Worm (Caenorhabditis elegans) whole organism, young adult: ENCODE results near the gene pab-2.
A peak's percentile ranks its signal among the peaks of the same experiment; 100 is the strongest.

Experiments
- C06A6.2 ChIP-seq: fragments of 200-800 bp; sonication (Bioruptor generic); conservative IDR thresholded peaks from 2 replicates; pipeline ENCODE4 v1.3.6; 2022; ENCODE audit warnings: missing genetic modification characterization, missing compliant biosample characterization
- F10E7.11 ChIP-seq: sonication (generic microtip); optimal IDR thresholded peaks from 2 replicates; lab custom pipeline; 2017; ENCODE audit warnings: mild to moderate bottlenecking, missing genetic modification characterization, moderate library complexity, missing compliant biosample characterization
- F49E8.2 ChIP-seq: sonication (generic microtip); optimal IDR thresholded peaks from 3 replicates; lab custom pipeline; 2017; ENCODE audit warnings: missing genetic modification characterization, mild to moderate bottlenecking, missing compliant biosample characterization, antibody characterized with exemption, moderate library complexity; ENCODE audit not compliant: insufficient read depth
- F52B5.7 ChIP-seq: sonication (generic microtip); optimal IDR thresholded peaks from 2 replicates; lab custom pipeline; 2016; ENCODE audit warnings: mild to moderate bottlenecking, missing genetic modification characterization, missing compliant biosample characterization
- F55B11.4 ChIP-seq: sonication (generic microtip); optimal IDR thresholded peaks from 2 replicates; lab custom pipeline; 2016; ENCODE audit warnings: missing compliant biosample characterization, missing genetic modification characterization, borderline replicate concordance; ENCODE audit not compliant: insufficient read depth
- F57A8.1 ChIP-seq: fragments of 200-800 bp; sonication (Bioruptor generic); optimal IDR thresholded peaks from 2 replicates; lab custom pipeline; 2018; ENCODE audit warnings: mild to moderate bottlenecking, missing genetic modification characterization, moderate library complexity, missing compliant biosample characterization
- K11D2.4 ChIP-seq: fragments of 200-800 bp; sonication (Bioruptor generic); IDR thresholded peaks from 2 replicates; pipeline ENCODE4 v1.3.6; 2022; ENCODE audit warnings: missing genetic modification reagents, missing genetic modification characterization, missing compliant biosample characterization
- T26A5.8 ChIP-seq: sonication (generic microtip); optimal IDR thresholded peaks from 2 replicates; lab custom pipeline; 2016; ENCODE audit warnings: missing genetic modification characterization, missing compliant biosample characterization
- Y53F4B.3 ChIP-seq: fragments of 200-800 bp; sonication (Bioruptor generic); IDR thresholded peaks from 2 replicates; pipeline ENCODE4 v1.3.6; 2022; ENCODE audit warnings: missing genetic modification reagents, missing genetic modification characterization, missing compliant biosample characterization
- Y53G8AR.9 ChIP-seq: fragments of 200-800 bp; sonication (Bioruptor generic); conservative IDR thresholded peaks from 2 replicates; pipeline ENCODE4 v1.3.6; 2022; ENCODE audit warnings: missing genetic modification reagents, missing genetic modification characterization, missing compliant biosample characterization
- Y79H2A.3 ChIP-seq: fragments of 200-800 bp; sonication (Bioruptor generic); conservative IDR thresholded peaks from 2 replicates; pipeline ENCODE4 v1.3.6; 2022; ENCODE audit warnings: missing genetic modification reagents, missing genetic modification characterization, missing compliant biosample characterization
- Y95B8A.8 ChIP-seq: fragments of 200-800 bp; sonication (Bioruptor generic); IDR thresholded peaks from 2 replicates; pipeline ENCODE4 v1.3.6; 2022; ENCODE audit warnings: missing genetic modification reagents, missing genetic modification characterization, missing compliant biosample characterization
- ZK185.1 ChIP-seq: sonication (generic microtip); optimal IDR thresholded peaks from 2 replicates; lab custom pipeline; 2016; ENCODE audit warnings: mild to moderate bottlenecking, missing genetic modification characterization, missing compliant biosample characterization; ENCODE audit not compliant: poor library complexity, severe bottlenecking
- athp-1 ChIP-seq: sonication (generic microtip); optimal IDR thresholded peaks from 2 replicates; lab custom pipeline; 2017; ENCODE audit warnings: mild to moderate bottlenecking, missing genetic modification characterization, missing compliant biosample characterization
- attf-6 ChIP-seq: fragments of 200-800 bp; sonication (Bioruptor generic); IDR thresholded peaks from 2 replicates; pipeline ENCODE4 v1.3.6; 2022; ENCODE audit warnings: missing genetic modification reagents, missing genetic modification characterization, missing compliant biosample characterization
- bed-2 ChIP-seq: fragments of 200-800 bp; sonication (Bioruptor generic); IDR thresholded peaks from 2 replicates; pipeline ENCODE4 v1.3.6; 2022; ENCODE audit warnings: missing genetic modification reagents, missing genetic modification characterization, missing compliant biosample characterization
- ccch-3 ChIP-seq: fragments of 200-800 bp; sonication (Bioruptor generic); optimal IDR thresholded peaks from 2 replicates; lab custom pipeline; 2018; ENCODE audit warnings: mild to moderate bottlenecking, missing genetic modification characterization, missing compliant biosample characterization
- cebp-2 ChIP-seq: fragments of 200-800 bp; sonication (Bioruptor generic); IDR thresholded peaks from 2 replicates; pipeline ENCODE4 v1.3.6; 2022; ENCODE audit warnings: missing genetic modification characterization, missing compliant biosample characterization
- die-1 ChIP-seq: sonication (generic microtip); optimal IDR thresholded peaks from 2 replicates; lab custom pipeline; 2016; ENCODE audit warnings: missing genotype, mild to moderate bottlenecking, missing genetic modification characterization, missing compliant biosample characterization
- dox-1 ChIP-seq: fragments of 200-800 bp; sonication (Bioruptor generic); IDR thresholded peaks from 2 replicates; pipeline ENCODE4 v1.3.6; 2022; ENCODE audit warnings: missing genetic modification reagents, missing genetic modification characterization, missing compliant biosample characterization
- egl-18 ChIP-seq: fragments of 200-800 bp; sonication (Bioruptor generic); IDR thresholded peaks from 2 replicates; pipeline ENCODE4 v1.3.6; 2022; ENCODE audit warnings: missing genetic modification reagents, missing genetic modification characterization, missing compliant biosample characterization
- ekl-4 ChIP-seq: fragments of 200-800 bp; sonication (Bioruptor generic); IDR thresholded peaks from 2 replicates; pipeline ENCODE4 v1.3.6; 2022; ENCODE audit warnings: missing genetic modification reagents, missing genetic modification characterization, missing compliant biosample characterization
- him-1 ChIP-seq: sonication (generic microtip); optimal IDR thresholded peaks from 2 replicates; lab custom pipeline; 2016; ENCODE audit warnings: missing genotype, missing genetic modification reagents, missing genetic modification characterization, missing compliant biosample characterization
- hlh-26 ChIP-seq: fragments of 200-800 bp; sonication (Bioruptor generic); conservative IDR thresholded peaks from 2 replicates; pipeline ENCODE4 v1.3.6; 2022; ENCODE audit warnings: missing genetic modification reagents, missing genetic modification characterization, missing compliant biosample characterization
- lag-1 ChIP-seq: fragments of 200-800 bp; sonication (Bioruptor generic); IDR thresholded peaks from 2 replicates; pipeline ENCODE4 v1.3.6; 2022; ENCODE audit warnings: missing genetic modification reagents, missing genetic modification characterization, missing compliant biosample characterization
- lin-54 ChIP-seq: fragments of 200-800 bp; sonication (Bioruptor generic); optimal IDR thresholded peaks from 2 replicates; lab custom pipeline; 2018; ENCODE audit warnings: mild to moderate bottlenecking, missing genetic modification characterization, missing compliant biosample characterization
- lsl-1 ChIP-seq: fragments of 200-800 bp; sonication (Bioruptor generic); optimal IDR thresholded peaks from 2 replicates; lab custom pipeline; 2018; ENCODE audit warnings: mild to moderate bottlenecking, missing genetic modification characterization, moderate library complexity, missing compliant biosample characterization
- nfya-2 ChIP-seq: fragments of 200-800 bp; sonication (Bioruptor generic); IDR thresholded peaks from 2 replicates; pipeline ENCODE4 v1.3.6; 2022; ENCODE audit warnings: missing genetic modification reagents, missing genetic modification characterization, missing compliant biosample characterization
- nfyb-1 ChIP-seq: fragments of 200-800 bp; sonication (Bioruptor generic); IDR thresholded peaks from 2 replicates; pipeline ENCODE4 v1.3.6; 2022; ENCODE audit warnings: missing genetic modification reagents, missing genetic modification characterization, missing compliant biosample characterization
- rec-8 ChIP-seq, 2 experiments: sonication (generic microtip); optimal IDR thresholded peaks; 2 replicates each; lab custom pipeline; 2016; ENCODE audit warnings: mild to moderate bottlenecking in 2 of 2, missing genetic modification characterization in 2 of 2, missing genetic modification reagents in 2 of 2, missing genotype in 2 of 2, missing biosample characterization in 1 of 2, missing compliant biosample characterization in 1 of 2, moderate library complexity in 1 of 2
- rpc-1 ChIP-seq, 2 experiments: fragments of 150-350 bp in 1 of 2; sonication (generic microtip) in 1 of 2; optimal IDR thresholded peaks; 2 replicates each; lab custom pipeline; 2014 to 2018; ENCODE audit warnings: missing biosample characterization in 1 of 2, missing genetic modification characterization in 1 of 2, missing genetic modification reagents in 1 of 2, missing genotype in 1 of 2
- sdz-38 ChIP-seq: sonication (generic microtip); optimal IDR thresholded peaks from 2 replicates; lab custom pipeline; 2016; ENCODE audit warnings: missing genotype, missing genetic modification characterization, missing compliant biosample characterization
- somi-1 ChIP-seq: fragments of 200-800 bp; sonication (Bioruptor generic); optimal IDR thresholded peaks from 2 replicates; lab custom pipeline; 2018; ENCODE audit warnings: mild to moderate bottlenecking, missing genetic modification characterization, missing compliant biosample characterization
- sptf-2 ChIP-seq: fragments of 200-800 bp; sonication (Bioruptor generic); optimal IDR thresholded peaks from 2 replicates; lab custom pipeline; 2018; ENCODE audit warnings: mild to moderate bottlenecking, missing genetic modification characterization, missing compliant biosample characterization
- ztf-25 ChIP-seq: fragments of 200-800 bp; sonication (Bioruptor generic); IDR thresholded peaks from 2 replicates; pipeline ENCODE4 v1.3.6; 2022; ENCODE audit warnings: missing genetic modification reagents, missing genetic modification characterization, missing compliant biosample characterization
- ztf-28 ChIP-seq: fragments of 200-800 bp; sonication (Bioruptor generic); IDR thresholded peaks from 2 replicates; pipeline ENCODE4 v1.3.6; 2022; ENCODE audit warnings: missing genetic modification reagents, missing genetic modification characterization, missing compliant biosample characterization
- ztf-3 ChIP-seq: fragments of 200-800 bp; sonication (Bioruptor generic); optimal IDR thresholded peaks from 2 replicates; lab custom pipeline; 2018; ENCODE audit warnings: mild to moderate bottlenecking, missing genetic modification characterization, missing compliant biosample characterization

pab-2 gene

ce11 chrX:13527347-13528092 lies at the start of gene pab-2 (continued):
- TF ChIP-seq lag-1: no peak
- 0 out of 2 replicates have a peak, but pooled peaks have one; percentile 59 for TF ChIP-seq Y53G8AR.9 (GFP tag; lab: Robert Waterston, UW)
- no peak for TF ChIP-seq ekl-4
- no peak for TF ChIP-seq Y79H2A.3 (GFP tag; lab: Robert Waterston, UW)
- TF ChIP-seq egl-18: no peak
- no peak for TF ChIP-seq nfya-2
- TF ChIP-seq nfyb-1 (GFP tag; lab: Robert Waterston, UW): no peak
- TF ChIP-seq rpc-1 (optimal IDR thresholded peaks at IDR 0.05; lab: Kevin White, UChicago): no peak
- no peak for TF ChIP-seq rpc-1 (tag; optimal IDR thresholded peaks at IDR 0.05; lab: Kevin White, UChicago)
- 0 out of 2 replicates have a peak, but pooled peaks have one; percentile 84 for TF ChIP-seq cebp-2
- TF ChIP-seq Y95B8A.8: no peak
- TF ChIP-seq somi-1 (GFP tag; lab: Kevin White, UChicago): peak; percentile 28
- TF ChIP-seq sptf-2 (GFP tag; lab: Kevin White, UChicago): no peak
- TF ChIP-seq K11D2.4 (GFP tag; lab: Robert Waterston, UW): peak; percentile 63; the same call in 1 of the 2 replicates
- TF ChIP-seq sdz-38 (tag; lab: Kevin White, UChicago): no peak
- TF ChIP-seq ztf-3: no peak
- no peak for TF ChIP-seq attf-6 (GFP tag; lab: Robert Waterston, UW)
- TF ChIP-seq F52B5.7 (tag; lab: Kevin White, UChicago): no peak
- peak; percentile 29 for TF ChIP-seq lin-54 (GFP tag; lab: Kevin White, UChicago)
- TF ChIP-seq Y53F4B.3 (GFP tag; lab: Robert Waterston, UW): no peak
- TF ChIP-seq C06A6.2: no peak; the same call in 1 of the 2 replicates
- TF ChIP-seq rec-8 (tag; optimal IDR thresholded peaks at IDR 0.05; lab: Kevin White, UChicago): no peak
- no peak for TF ChIP-seq F10E7.11 (tag; lab: Kevin White, UChicago)
- no peak for TF ChIP-seq ztf-28 (GFP tag; lab: Robert Waterston, UW)
- no peak for TF ChIP-seq ccch-3
- peak; percentile 9 for TF ChIP-seq die-1
- no peak for TF ChIP-seq F57A8.1 (GFP tag; lab: Kevin White, UChicago)
- TF ChIP-seq hlh-26 (GFP tag; lab: Robert Waterston, UW): no peak
- TF ChIP-seq ZK185.1 (tag; lab: Kevin White, UChicago): peak; percentile 46
- TF ChIP-seq ztf-25 (GFP tag; lab: Robert Waterston, UW): no peak
- TF ChIP-seq athp-1 (tag; lab: Kevin White, UChicago): no peak
- TF ChIP-seq bed-2 (GFP tag; lab: Robert Waterston, UW): no peak
- TF ChIP-seq F49E8.2 (tag; lab: Kevin White, UChicago): no peak

ce11 chrX:13574029-13574428 lies 46.8 kb upstream of the pab-2 start:
- TF ChIP-seq sdz-38 (tag; lab: Kevin White, UChicago) (no peak), die-1 (no peak)
- TF ChIP-seq, all 124 proteins: peak for 0

ce11 chrX:13569854-13570253 lies 42.6 kb upstream of the pab-2 start, which contains the start of gene R01E6.7:
Gene R01E6.7, minus strand, starts transcription at chrX:13569954.
- TF ChIP-seq F55B11.4 (tag; lab: Kevin White, UChicago) (no peak), T26A5.8 (no peak), him-1 (tag; lab: Kevin White, UChicago) (no peak), dox-1 (no peak), lsl-1 (GFP tag; lab: Kevin White, UChicago) (no peak)
